Fruit fly (Drosophila melanogaster) whole organism, embryonic: Measurements from ENCODE around the gene frj.

Source experiments
- ATbp ChIP-seq: fragments of 200-800 bp; sonication (Bioruptor generic); optimal IDR thresholded peaks from 2 replicates; lab custom pipeline; 2017; ENCODE audit warnings: missing biosample characterization, mild to moderate bottlenecking, missing genetic modification characterization, missing genetic modification reagents
- Bteb2 ChIP-seq: fragments of 200-800 bp; sonication (Bioruptor generic); optimal IDR thresholded peaks from 2 replicates; lab custom pipeline; 2016; ENCODE audit warnings: missing biosample characterization, missing genetic modification characterization
- CG10274 ChIP-seq: fragments of 200-800 bp; sonication (Bioruptor generic); optimal IDR thresholded peaks from 3 replicates; lab custom pipeline; 2017; ENCODE audit warnings: missing biosample characterization, mild to moderate bottlenecking, missing genetic modification characterization
- CG11560 ChIP-seq: fragments of 200-800 bp; sonication (Bioruptor generic); IDR thresholded peaks from 3 replicates; pipeline ENCODE4 v1.3.6; 2022; ENCODE audit warnings: missing biosample characterization, missing genetic modification characterization
- CG11695 ChIP-seq: fragments of 200-800 bp; sonication (Bioruptor generic); IDR thresholded peaks from 3 replicates; pipeline ENCODE4 v1.3.6; 2022; ENCODE audit warnings: missing biosample characterization, missing genetic modification characterization
- CG12236 ChIP-seq: fragments of 200-800 bp; sonication (Bioruptor generic); optimal IDR thresholded peaks from 2 replicates; lab custom pipeline; 2016; ENCODE audit warnings: missing biosample characterization, missing genetic modification characterization
- CG13123 ChIP-seq: fragments of 200-800 bp; sonication (Bioruptor generic); optimal IDR thresholded peaks from 2 replicates; lab custom pipeline; 2016; ENCODE audit warnings: missing biosample characterization, missing genetic modification characterization
- CG13894 ChIP-seq: fragments of 200-800 bp; sonication (Bioruptor generic); optimal IDR thresholded peaks from 3 replicates; lab custom pipeline; 2018; ENCODE audit warnings: missing biosample characterization, mild to moderate bottlenecking, missing genetic modification characterization, moderate library complexity
- CG17361 ChIP-seq: fragments of 200-800 bp; sonication (Bioruptor generic); IDR thresholded peaks from 3 replicates; pipeline ENCODE4 v1.3.6; 2022; ENCODE audit warnings: missing biosample characterization, missing genetic modification characterization
- CG17612 ChIP-seq: fragments of 200-800 bp; sonication (Bioruptor generic); IDR thresholded peaks from 2 replicates; pipeline ENCODE4 v1.3.6; 2022; ENCODE audit warnings: missing biosample characterization, missing genetic modification characterization
- CG1792 ChIP-seq: fragments of 200-800 bp; sonication (Bioruptor generic); optimal IDR thresholded peaks from 2 replicates; lab custom pipeline; 2016; ENCODE audit warnings: missing biosample characterization, missing genetic modification characterization
- CG1832 ChIP-seq: fragments of 200-800 bp; sonication (Bioruptor generic); optimal IDR thresholded peaks from 2 replicates; lab custom pipeline; 2017; ENCODE audit warnings: missing biosample characterization, mild to moderate bottlenecking, missing genetic modification characterization, inconsistent platforms
- CG2202 ChIP-seq: fragments of 200-800 bp; sonication (Bioruptor generic); optimal IDR thresholded peaks from 2 replicates; lab custom pipeline; 2018; ENCODE audit warnings: missing biosample characterization, mild to moderate bottlenecking, missing genetic modification characterization
- CG30431 ChIP-seq: fragments of 200-800 bp; sonication (Bioruptor generic); optimal IDR thresholded peaks from 2 replicates; lab custom pipeline; 2017; ENCODE audit warnings: missing biosample characterization, missing genetic modification characterization
- CG31365 ChIP-seq: fragments of 200-800 bp; sonication (Bioruptor generic); optimal IDR thresholded peaks from 2 replicates; lab custom pipeline; 2018; ENCODE audit warnings: missing biosample characterization, mild to moderate bottlenecking, missing genetic modification characterization
- CG32767 ChIP-seq: fragments of 200-800 bp; sonication (Bioruptor generic); IDR thresholded peaks from 2 replicates; pipeline ENCODE4 v1.3.6; 2022; ENCODE audit warnings: missing biosample characterization, missing genetic modification characterization
- CG34376 ChIP-seq: fragments of 200-800 bp; sonication (Bioruptor generic); optimal IDR thresholded peaks from 2 replicates; lab custom pipeline; 2018; ENCODE audit warnings: missing biosample characterization, mild to moderate bottlenecking, missing genetic modification characterization
- CG6791 ChIP-seq: fragments of 200-800 bp; sonication (Bioruptor generic); IDR thresholded peaks from 3 replicates; pipeline ENCODE4 v1.3.6; 2022; ENCODE audit warnings: missing biosample characterization, missing genetic modification characterization; ENCODE audit not compliant: partially characterized antibody
- CG8290 ChIP-seq, 3 experiments: fragments of 200-800 bp; sonication (Bioruptor generic); optimal IDR thresholded peaks; 2 replicates each; lab custom pipeline; 2016 to 2019; ENCODE audit warnings: missing biosample characterization in 3 of 3, missing genetic modification characterization in 3 of 3, mild to moderate bottlenecking in 2 of 3, moderate library complexity in 1 of 3
- Dip3 ChIP-seq: fragments of 200-800 bp; sonication (Bioruptor generic); optimal IDR thresholded peaks from 3 replicates; lab custom pipeline; 2016; ENCODE audit warnings: missing biosample characterization, missing genetic modification characterization
- Doc2 ChIP-seq: fragments of 200-800 bp; sonication (Bioruptor generic); IDR thresholded peaks from 2 replicates; pipeline ENCODE4 v1.3.6; 2022; ENCODE audit warnings: missing biosample characterization, missing genetic modification characterization
- Max ChIP-seq: fragments of 200-800 bp; sonication (Bioruptor generic); optimal IDR thresholded peaks from 2 replicates; lab custom pipeline; 2016; ENCODE audit warnings: missing biosample characterization, mild to moderate bottlenecking, missing genetic modification characterization
- Med ChIP-seq: fragments of 200-800 bp; sonication (Bioruptor generic); peaks from one replicate; lab custom pipeline; 2016; ENCODE audit warnings: missing biosample characterization, missing genetic modification characterization, mild to moderate bottlenecking, inconsistent platforms, moderate library complexity
- NK7.1 ChIP-seq: fragments of 200-800 bp; sonication (Bioruptor generic); optimal IDR thresholded peaks from 3 replicates; lab custom pipeline; 2016; ENCODE audit warnings: missing biosample characterization, missing genetic modification characterization
- NfI ChIP-seq: fragments of 200-800 bp; sonication (Bioruptor generic); optimal IDR thresholded peaks from 3 replicates; lab custom pipeline; 2018; ENCODE audit warnings: missing biosample characterization, mild to moderate bottlenecking, missing genetic modification characterization, moderate library complexity
- Ravus ChIP-seq: fragments of 200-800 bp; sonication (Bioruptor generic); IDR thresholded peaks from 2 replicates; pipeline ENCODE4 v1.3.6; 2022; ENCODE audit warnings: missing biosample characterization, missing genetic modification characterization
- Rfx ChIP-seq: fragments of 200-800 bp; sonication (Bioruptor generic); IDR thresholded peaks from 2 replicates; pipeline ENCODE4 v1.3.6; 2022; ENCODE audit warnings: missing biosample characterization, missing genetic modification characterization
- Rx ChIP-seq: fragments of 200-800 bp; sonication (Bioruptor generic); IDR thresholded peaks from 2 replicates; pipeline ENCODE4 v1.3.6; 2022; ENCODE audit warnings: missing biosample characterization, missing genetic modification characterization
- Sox102F ChIP-seq: fragments of 200-800 bp; sonication (Bioruptor generic); optimal IDR thresholded peaks from 2 replicates; lab custom pipeline; 2018; ENCODE audit warnings: missing biosample characterization, mild to moderate bottlenecking, missing genetic modification characterization, moderate library complexity
- Trl ChIP-seq, 3 experiments: fragments of >200 bp in 2 of 3; fragments of 200-800 bp in 1 of 3; sonication (Bioruptor generic) in 1 of 3; optimal IDR thresholded peaks; 2 replicates in 1 of 3; 3 replicates in 2 of 3; lab custom pipeline; 2016 to 2017; ENCODE audit warnings: missing biosample characterization in 1 of 3, missing genetic modification characterization in 1 of 3
- ara ChIP-seq: fragments of 200-800 bp; sonication (Bioruptor generic); IDR thresholded peaks from 2 replicates; pipeline ENCODE4 v1.3.6; 2022; ENCODE audit warnings: missing biosample characterization, missing genetic modification characterization
- chif ChIP-seq, 2 experiments: fragments of 200-800 bp; sonication (Bioruptor generic); optimal IDR thresholded peaks; 3 replicates each; lab custom pipeline; 2016; ENCODE audit warnings: missing biosample characterization in 2 of 2, missing genetic modification characterization in 2 of 2
- chinmo ChIP-seq: fragments of 200-800 bp; sonication (Bioruptor generic); IDR thresholded peaks from 4 replicates; pipeline ENCODE4 v1.3.6; 2022; ENCODE audit warnings: missing biosample characterization, missing genetic modification characterization; ENCODE audit not compliant: partially characterized antibody
- exex ChIP-seq: fragments of 200-800 bp; sonication (Bioruptor generic); optimal IDR thresholded peaks from 4 replicates; lab custom pipeline; 2018; ENCODE audit warnings: missing biosample characterization, mild to moderate bottlenecking, missing genetic modification characterization, moderate library complexity
- grn ChIP-seq: fragments of 200-800 bp; sonication (Bioruptor generic); optimal IDR thresholded peaks from 3 replicates; lab custom pipeline; 2017; ENCODE audit warnings: missing biosample characterization, missing genetic modification characterization
- gsb-n ChIP-seq: fragments of 200-800 bp; sonication (Bioruptor generic); optimal IDR thresholded peaks from 3 replicates; lab custom pipeline; 2018; ENCODE audit warnings: missing biosample characterization, mild to moderate bottlenecking, missing genetic modification characterization
- klu ChIP-seq: fragments of 200-800 bp; sonication (Bioruptor generic); IDR thresholded peaks from 2 replicates; pipeline ENCODE4 v1.3.6; 2022; ENCODE audit warnings: missing biosample characterization, missing genetic modification characterization
- kni ChIP-seq: fragments of 200-800 bp; sonication (Bioruptor generic); optimal IDR thresholded peaks from 3 replicates; lab custom pipeline; 2017; ENCODE audit warnings: mild to moderate bottlenecking, missing biosample characterization, missing genetic modification reagents, missing genetic modification characterization
- knrl ChIP-seq: fragments of 200-800 bp; sonication (Bioruptor generic); IDR thresholded peaks from 3 replicates; pipeline ENCODE4 v1.3.6; 2022; ENCODE audit warnings: missing biosample characterization, missing genetic modification characterization; ENCODE audit not compliant: partially characterized antibody
- nmo ChIP-seq: fragments of 200-800 bp; sonication (Bioruptor generic); optimal IDR thresholded peaks from 2 replicates; lab custom pipeline; 2018; ENCODE audit warnings: missing biosample characterization, mild to moderate bottlenecking, missing genetic modification characterization, moderate library complexity
- onecut ChIP-seq: fragments of 200-800 bp; sonication (Bioruptor generic); IDR thresholded peaks from 2 replicates; pipeline ENCODE4 v1.3.6; 2022; ENCODE audit warnings: missing biosample characterization, missing genetic modification characterization
- prd ChIP-seq, 3 experiments: fragments of >200 bp in 2 of 3; fragments of 200-800 bp in 1 of 3; sonication (Bioruptor generic) in 1 of 3; optimal IDR thresholded peaks in 2 of 3; IDR thresholded peaks in 1 of 3; 2 replicates in 2 of 3; 3 replicates in 1 of 3; pipeline versions ENCODE4 v1.3.6 to Lab custom; 2017 to 2022; ENCODE audit warnings: missing biosample characterization in 1 of 3, missing genetic modification characterization in 1 of 3
- salm ChIP-seq: fragments of 200-800 bp; sonication (Bioruptor generic); optimal IDR thresholded peaks from 2 replicates; lab custom pipeline; 2018; ENCODE audit warnings: missing biosample characterization, mild to moderate bottlenecking, missing genetic modification characterization
- sens ChIP-seq: fragments of 200-800 bp; sonication (Bioruptor generic); peaks from one replicate; lab custom pipeline; 2016; ENCODE audit warnings: missing biosample characterization, missing genetic modification characterization
- slbo ChIP-seq: fragments of 200-800 bp; sonication (Bioruptor generic); IDR thresholded peaks from 2 replicates; pipeline ENCODE4 v1.3.6; 2022; ENCODE audit warnings: missing biosample characterization, missing genetic modification characterization
- sob ChIP-seq: fragments of 200-800 bp; sonication (Bioruptor generic); IDR thresholded peaks from 2 replicates; pipeline ENCODE4 v1.3.6; 2022; ENCODE audit warnings: missing biosample characterization, missing genetic modification characterization
- sug ChIP-seq: fragments of 200-800 bp; optimal IDR thresholded peaks from 2 replicates; lab custom pipeline; 2019; ENCODE audit warnings: missing biosample characterization, mild to moderate bottlenecking, missing genetic modification characterization, moderate library complexity
- tap ChIP-seq: fragments of 200-800 bp; optimal IDR thresholded peaks from 3 replicates; lab custom pipeline; 2019; ENCODE audit warnings: missing biosample characterization, mild to moderate bottlenecking, missing genetic modification characterization, moderate library complexity

frj gene

dm6 chr2L:6500648-6501325, 44.9 kb downstream of the frj start (continued):
- no peak for TF ChIP-seq NfI (GFP tag; lab: Kevin White, UChicago)
- no peak for TF ChIP-seq chif (GFP tag; optimal IDR thresholded peaks at IDR 0.05; lab: Kevin White, UChicago)
- TF ChIP-seq CG12236: no peak
- TF ChIP-seq prd (optimal IDR thresholded peaks at IDR 0.05; lab: Kevin White, UChicago): no peak
- no peak for TF ChIP-seq prd (GFP tag; IDR thresholded peaks at IDR 0.05; lab: Robert Waterston, UW)
- no peak for TF ChIP-seq knrl (GFP tag; lab: Robert Waterston, UW)
- TF ChIP-seq Doc2 (GFP tag; lab: Robert Waterston, UW): no peak
- peak; percentile 75 for TF ChIP-seq grn (GFP tag; lab: Kevin White, UChicago)
- TF ChIP-seq CG10274 (GFP tag; lab: Kevin White, UChicago): no peak
- TF ChIP-seq CG1792: no peak
- no peak for TF ChIP-seq CG13123 (GFP tag; lab: Kevin White, UChicago)
- no peak for TF ChIP-seq CG31365
- no peak for TF ChIP-seq nmo
- no peak for TF ChIP-seq CG17612 (GFP tag; lab: Robert Waterston, UW)
- peak; percentile 62 for TF ChIP-seq exex (tag; lab: Kevin White, UChicago)
- no peak for TF ChIP-seq ATbp
- no peak for TF ChIP-seq Rfx (GFP tag; lab: Robert Waterston, UW)
- TF ChIP-seq ara (GFP tag; lab: Robert Waterston, UW): no peak
- TF ChIP-seq CG17361 (GFP tag; lab: Robert Waterston, UW): no peak
- peak; percentile 2 for TF ChIP-seq sug (tag; lab: Kevin White, UChicago)
- no peak for TF ChIP-seq CG2202 (tag; lab: Kevin White, UChicago)
- no peak for TF ChIP-seq kni (GFP tag; lab: Kevin White, UChicago)
- TF ChIP-seq CG32767: peak; percentile 54; the same call in 1 of the 2 replicates
- no peak for TF ChIP-seq Dip3 (GFP tag; lab: Kevin White, UChicago)
- peak; percentile 17 for TF ChIP-seq Med (GFP tag; lab: Kevin White, UChicago)
- TF ChIP-seq onecut (GFP tag; lab: Robert Waterston, UW): peak; percentile 76
- TF ChIP-seq Sox102F (GFP tag; lab: Kevin White, UChicago): no peak
- no peak for TF ChIP-seq salm (tag; lab: Kevin White, UChicago)
- no peak for TF ChIP-seq CG11560 (tag; lab: Robert Waterston, UW)
- no peak for TF ChIP-seq Rx (GFP tag; lab: Robert Waterston, UW)
- no peak for TF ChIP-seq slbo (GFP tag; lab: Robert Waterston, UW)
- TF ChIP-seq CG34376: peak; percentile 8
- no peak for TF ChIP-seq Bteb2
- TF ChIP-seq, all 482 proteins: peak for 8

dm6 chr2L:6502887-6503723, 47.3 kb downstream of the frj start:
- TF ChIP-seq CG11695 (GFP tag; lab: Robert Waterston, UW): no peak
- TF ChIP-seq Max: no peak
- peak; percentile 18 to 27 for TF ChIP-seq Trl (optimal IDR thresholded peaks at IDR 0.05; lab: Kevin White, UChicago)
- no peak for TF ChIP-seq Trl (GFP tag; optimal IDR thresholded peaks at IDR 0.05; lab: Kevin White, UChicago)
- TF ChIP-seq tap (tag; lab: Kevin White, UChicago): no peak
- peak; percentile 37 for TF ChIP-seq CG1832
- TF ChIP-seq gsb-n (tag; lab: Kevin White, UChicago): no peak
- TF ChIP-seq klu (GFP tag; lab: Robert Waterston, UW): no peak
- peak; percentile 75 for TF ChIP-seq CG13894
- TF ChIP-seq Ravus (GFP tag; lab: Robert Waterston, UW): no peak
- TF ChIP-seq CG30431: no peak
- TF ChIP-seq CG8290 (GFP tag; optimal IDR thresholded peaks at IDR 0.05; lab: Kevin White, UChicago): peak; percentile 54
- TF ChIP-seq CG8290 (tag; optimal IDR thresholded peaks at IDR 0.05; lab: Kevin White, UChicago): no peak
- 0 out of 4 replicates have a peak, but pooled peaks have one; percentile 23 for TF ChIP-seq chinmo (GFP tag; lab: Robert Waterston, UW)
- TF ChIP-seq sob (GFP tag; lab: Robert Waterston, UW): 0 out of 2 replicates have a peak, but pooled peaks have one; percentile 8
- TF ChIP-seq NK7.1 (GFP tag; lab: Kevin White, UChicago): no peak
- 0 out of 3 replicates have a peak, but pooled peaks have one; percentile 38 for TF ChIP-seq CG6791 (GFP tag; lab: Robert Waterston, UW)
- peak; percentile 8 for TF ChIP-seq sens (GFP tag; lab: Kevin White, UChicago)
